Worm (Caenorhabditis elegans): ENCODE data around the gene pmp-3.

DNA sequence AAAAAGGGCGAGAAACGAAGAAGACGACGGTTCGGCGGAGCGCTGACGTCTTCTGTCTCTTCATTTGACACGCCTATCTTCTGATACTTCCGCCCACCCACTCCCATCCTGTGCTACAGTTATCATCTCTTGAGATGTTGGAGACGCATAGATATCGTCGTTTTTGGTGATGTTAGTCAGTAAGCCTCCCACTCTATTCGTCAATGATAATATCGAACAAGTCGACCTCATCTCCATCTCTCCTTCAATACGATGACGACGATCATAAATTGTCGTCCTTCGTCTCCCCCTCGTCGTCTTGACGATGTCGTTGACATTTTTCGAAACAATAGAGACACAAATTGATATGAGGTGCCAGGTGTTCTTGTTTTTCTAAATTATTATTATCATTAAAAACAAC, 11.6 kb downstream of the pmp-3 start, which contains the start of gene slc-25A29:
- no peak for TF ChIP-seq him-1 (tag; optimal IDR thresholded peaks at IDR 0.05)
- no peak for TF ChIP-seq dao-5 (tag; optimal IDR thresholded peaks at IDR 0.05)

All from whole organism, L4/young adult.